Fruit fly (Drosophila melanogaster) whole organism, embryonic: ENCODE measurements around the gene Mur2B.
A peak's percentile ranks its signal among the peaks of the same experiment; 100 is the strongest.

Experiments used
- Atf3 ChIP-seq: fragments of 200-800 bp; sonication (Bioruptor generic); optimal IDR thresholded peaks from 3 replicates; lab custom pipeline; 2016; ENCODE audit warnings: missing biosample characterization, missing genetic modification characterization
- CG10147 ChIP-seq: fragments of 200-800 bp; sonication (Bioruptor generic); optimal IDR thresholded peaks from 2 replicates; lab custom pipeline; 2019; ENCODE audit warnings: missing biosample characterization, mild to moderate bottlenecking, missing genetic modification characterization, moderate library complexity
- CG12769 ChIP-seq: fragments of 200-800 bp; sonication (Bioruptor generic); optimal IDR thresholded peaks from 2 replicates; lab custom pipeline; 2019; ENCODE audit warnings: missing biosample characterization, mild to moderate bottlenecking, missing genetic modification characterization, moderate library complexity
- CG13624 ChIP-seq: fragments of 200-800 bp; sonication (Bioruptor generic); optimal IDR thresholded peaks from 2 replicates; lab custom pipeline; 2016; ENCODE audit warnings: missing biosample characterization, missing genetic modification characterization
- CG14710 ChIP-seq: fragments of 200-800 bp; sonication (Bioruptor generic); optimal IDR thresholded peaks from 3 replicates; lab custom pipeline; 2019; ENCODE audit warnings: missing biosample characterization, mild to moderate bottlenecking, missing genetic modification characterization, moderate library complexity
- CG15269 ChIP-seq: fragments of 200-800 bp; sonication (Bioruptor generic); optimal IDR thresholded peaks from 2 replicates; lab custom pipeline; 2018; ENCODE audit warnings: missing biosample characterization, mild to moderate bottlenecking, missing genetic modification characterization, moderate library complexity
- CG1529 ChIP-seq: fragments of 200-800 bp; sonication (Bioruptor generic); optimal IDR thresholded peaks from 3 replicates; lab custom pipeline; 2018; ENCODE audit warnings: missing biosample characterization, missing genetic modification characterization
- CG15601 ChIP-seq: fragments of 200-800 bp; sonication (Bioruptor generic); optimal IDR thresholded peaks from 3 replicates; lab custom pipeline; 2019; ENCODE audit warnings: missing biosample characterization, mild to moderate bottlenecking, missing genetic modification characterization, moderate library complexity
- CG18011 ChIP-seq: fragments of 200-800 bp; sonication (Bioruptor generic); optimal IDR thresholded peaks from 2 replicates; lab custom pipeline; 2017; ENCODE audit warnings: missing biosample characterization, missing genetic modification characterization, mild to moderate bottlenecking, moderate library complexity, missing genotype
- CG2875 ChIP-seq: fragments of 200-800 bp; sonication (Bioruptor generic); optimal IDR thresholded peaks from 2 replicates; lab custom pipeline; 2017; ENCODE audit warnings: missing biosample characterization, mild to moderate bottlenecking, missing genetic modification characterization, missing genetic modification reagents
- CG31441 ChIP-seq: fragments of 200-800 bp; sonication (Bioruptor generic); IDR thresholded peaks from 2 replicates; pipeline ENCODE4 v1.3.6; 2022; ENCODE audit warnings: missing biosample characterization, missing genetic modification characterization
- CG3163 ChIP-seq: fragments of 200-800 bp; sonication (Bioruptor generic); optimal IDR thresholded peaks from 3 replicates; lab custom pipeline; 2016; ENCODE audit warnings: missing biosample characterization, missing genetic modification characterization
- CG34224 ChIP-seq: fragments of 200-800 bp; sonication (Bioruptor generic); IDR thresholded peaks from 3 replicates; pipeline ENCODE4 v1.3.6; 2022; ENCODE audit warnings: missing biosample characterization, missing genetic modification characterization; ENCODE audit not compliant: partially characterized antibody
- CG6791 ChIP-seq: fragments of 200-800 bp; sonication (Bioruptor generic); IDR thresholded peaks from 3 replicates; pipeline ENCODE4 v1.3.6; 2022; ENCODE audit warnings: missing biosample characterization, missing genetic modification characterization; ENCODE audit not compliant: partially characterized antibody
- CG7928 ChIP-seq: fragments of 200-800 bp; sonication (Bioruptor generic); optimal IDR thresholded peaks from 2 replicates; lab custom pipeline; 2017; ENCODE audit warnings: missing biosample characterization, mild to moderate bottlenecking, missing genetic modification characterization
- Eip74EF ChIP-seq, 2 experiments: fragments of 200-800 bp in 1 of 2; fragments of >200 bp in 1 of 2; sonication (Bioruptor generic) in 1 of 2; optimal IDR thresholded peaks; 2 replicates each; lab custom pipeline; 2017 to 2019; ENCODE audit warnings: missing biosample characterization in 2 of 2, missing genetic modification characterization in 2 of 2, mild to moderate bottlenecking in 1 of 2, moderate library complexity in 1 of 2
- Hey ChIP-seq: fragments of 200-800 bp; sonication (Bioruptor generic); optimal IDR thresholded peaks from 3 replicates; lab custom pipeline; 2018; ENCODE audit warnings: missing biosample characterization, mild to moderate bottlenecking, missing genetic modification characterization
- HmgZ ChIP-seq: fragments of 200-800 bp; sonication (Bioruptor generic); optimal IDR thresholded peaks from 2 replicates; lab custom pipeline; 2018; ENCODE audit warnings: missing biosample characterization, mild to moderate bottlenecking, missing genetic modification characterization
- Hmr ChIP-seq: fragments of 200-800 bp; sonication (Bioruptor generic); optimal IDR thresholded peaks from 3 replicates; lab custom pipeline; 2017; ENCODE audit warnings: mild to moderate bottlenecking, missing biosample characterization, missing genetic modification reagents, missing genetic modification characterization
- Hr39 ChIP-seq: fragments of >200 bp; optimal IDR thresholded peaks from 2 replicates; lab custom pipeline; 2017
- Hr51 ChIP-seq, 2 experiments: fragments of 200-800 bp; sonication (Bioruptor generic); optimal IDR thresholded peaks; 2 replicates in 1 of 2; 3 replicates in 1 of 2; lab custom pipeline; 2016 to 2018; ENCODE audit warnings: missing biosample characterization in 2 of 2, missing genetic modification characterization in 2 of 2, mild to moderate bottlenecking in 1 of 2, moderate library complexity in 1 of 2
- Lhr ChIP-seq: fragments of 200-800 bp; sonication (Bioruptor generic); optimal IDR thresholded peaks from 3 replicates; lab custom pipeline; 2017; ENCODE audit warnings: mild to moderate bottlenecking, missing biosample characterization, missing genetic modification reagents, missing genetic modification characterization
- Med ChIP-seq: fragments of 200-800 bp; sonication (Bioruptor generic); peaks from one replicate; lab custom pipeline; 2016; ENCODE audit warnings: missing biosample characterization, missing genetic modification characterization, mild to moderate bottlenecking, inconsistent platforms, moderate library complexity
- Neu2 ChIP-seq: fragments of 200-800 bp; sonication (Bioruptor generic); optimal IDR thresholded peaks from 3 replicates; lab custom pipeline; 2016; ENCODE audit warnings: missing biosample characterization, missing genetic modification characterization, borderline replicate concordance
- Oli ChIP-seq: fragments of 200-800 bp; sonication (Bioruptor generic); optimal IDR thresholded peaks from 2 replicates; lab custom pipeline; 2018; ENCODE audit warnings: missing biosample characterization, mild to moderate bottlenecking, missing genetic modification characterization, moderate library complexity
- Optix ChIP-seq: fragments of 200-800 bp; sonication (Bioruptor generic); IDR thresholded peaks from 3 replicates; pipeline ENCODE4 v1.3.6; 2022; ENCODE audit warnings: missing biosample characterization, missing genetic modification characterization
- Sox100B ChIP-seq: fragments of 200-800 bp; sonication (Bioruptor generic); optimal IDR thresholded peaks from 3 replicates; lab custom pipeline; 2018; ENCODE audit warnings: missing biosample characterization, mild to moderate bottlenecking, missing genetic modification characterization
- Ssrp ChIP-seq: fragments of 200-800 bp; sonication (Bioruptor generic); optimal IDR thresholded peaks from 2 replicates; lab custom pipeline; 2018; ENCODE audit warnings: missing biosample characterization, mild to moderate bottlenecking, missing genetic modification characterization, moderate library complexity
- abd-A ChIP-seq: fragments of 200-800 bp; sonication (Bioruptor generic); optimal IDR thresholded peaks from 3 replicates; lab custom pipeline; 2019; ENCODE audit warnings: missing biosample characterization, mild to moderate bottlenecking, missing genetic modification characterization, moderate library complexity
- amos ChIP-seq: fragments of 200-800 bp; sonication (Bioruptor generic); IDR thresholded peaks from 2 replicates; pipeline ENCODE4 v1.3.6; 2022; ENCODE audit warnings: missing biosample characterization, missing genetic modification characterization; ENCODE audit not compliant: partially characterized antibody
- ato ChIP-seq: fragments of 200-800 bp; sonication (Bioruptor generic); IDR thresholded peaks from 2 replicates; pipeline ENCODE4 v1.3.6; 2022; ENCODE audit warnings: missing biosample characterization, missing genetic modification characterization; ENCODE audit not compliant: partially characterized antibody
- az2 ChIP-seq: fragments of 200-800 bp; sonication (Bioruptor generic); optimal IDR thresholded peaks from 3 replicates; lab custom pipeline; 2016; ENCODE audit warnings: missing biosample characterization, missing genetic modification characterization
- dati ChIP-seq: fragments of 200-800 bp; sonication (Bioruptor generic); IDR thresholded peaks from 2 replicates; pipeline ENCODE4 v1.3.6; 2022; ENCODE audit warnings: missing biosample characterization, missing genetic modification characterization
- dmrt99B ChIP-seq: fragments of 200-800 bp; sonication (Bioruptor generic); optimal IDR thresholded peaks from 2 replicates; lab custom pipeline; 2018; ENCODE audit warnings: missing biosample characterization, mild to moderate bottlenecking, missing genetic modification characterization, moderate library complexity
- en ChIP-seq: fragments of 200-800 bp; sonication (Bioruptor generic); optimal IDR thresholded peaks from 2 replicates; lab custom pipeline; 2016; ENCODE audit warnings: missing biosample characterization, missing genetic modification characterization
- gcm2 ChIP-seq: fragments of 200-800 bp; sonication (Bioruptor generic); optimal IDR thresholded peaks from 2 replicates; lab custom pipeline; 2016; ENCODE audit warnings: missing biosample characterization, missing genetic modification characterization
- gsb ChIP-seq: fragments of 200-800 bp; sonication (Bioruptor generic); IDR thresholded peaks from 2 replicates; pipeline ENCODE4 v1.3.6; 2022; ENCODE audit warnings: missing biosample characterization, missing genetic modification characterization
- nerfin-2 ChIP-seq: fragments of 200-800 bp; sonication (Bioruptor generic); IDR thresholded peaks from 2 replicates; pipeline ENCODE4 v1.3.6; 2022; ENCODE audit warnings: missing biosample characterization, missing genetic modification characterization; ENCODE audit not compliant: partially characterized antibody
- onecut ChIP-seq: fragments of 200-800 bp; sonication (Bioruptor generic); IDR thresholded peaks from 2 replicates; pipeline ENCODE4 v1.3.6; 2022; ENCODE audit warnings: missing biosample characterization, missing genetic modification characterization
- pan ChIP-seq, 4 experiments: fragments of >200 bp in 3 of 4; fragments of 200-800 bp in 1 of 4; sonication (Bioruptor generic) in 1 of 4; optimal IDR thresholded peaks in 3 of 4; IDR thresholded peaks in 1 of 4; 2 replicates each; pipeline versions ENCODE4 v1.3.6 to Lab custom; 2017 to 2022; ENCODE audit warnings: missing biosample characterization in 2 of 4, missing genetic modification characterization in 2 of 4, mixed read lengths in 1 of 4
- pho ChIP-seq: fragments of 200-800 bp; sonication (Bioruptor generic); optimal IDR thresholded peaks from 2 replicates; lab custom pipeline; 2016; ENCODE audit warnings: missing biosample characterization, missing genetic modification characterization
- run ChIP-seq: fragments of 200-800 bp; sonication (Bioruptor generic); optimal IDR thresholded peaks from 3 replicates; lab custom pipeline; 2018; ENCODE audit warnings: missing biosample characterization, mild to moderate bottlenecking, missing genetic modification characterization
- schlank ChIP-seq: fragments of 200-800 bp; sonication (Bioruptor generic); optimal IDR thresholded peaks from 2 replicates; lab custom pipeline; 2018; ENCODE audit warnings: missing biosample characterization, mild to moderate bottlenecking, missing genetic modification characterization
- sens-2 ChIP-seq: fragments of 200-800 bp; sonication (Bioruptor generic); IDR thresholded peaks from 2 replicates; pipeline ENCODE4 v1.3.6; 2022; ENCODE audit warnings: missing biosample characterization, missing genetic modification characterization
- sim ChIP-seq: fragments of 200-800 bp; sonication (Bioruptor generic); IDR thresholded peaks from 2 replicates; pipeline ENCODE4 v1.3.6; 2022; ENCODE audit warnings: missing biosample characterization, missing genetic modification characterization
- sqz ChIP-seq: fragments of 200-800 bp; sonication (Bioruptor generic); optimal IDR thresholded peaks from 3 replicates; lab custom pipeline; 2018; ENCODE audit warnings: missing biosample characterization, mild to moderate bottlenecking, missing genetic modification characterization
- toy ChIP-seq: fragments of 200-800 bp; sonication (Bioruptor generic); IDR thresholded peaks from 2 replicates; pipeline ENCODE4 v1.3.6; 2022; ENCODE audit warnings: missing biosample characterization, missing genetic modification characterization
- unpg ChIP-seq: fragments of 200-800 bp; sonication (Bioruptor generic); optimal IDR thresholded peaks from 3 replicates; lab custom pipeline; 2018; ENCODE audit warnings: missing biosample characterization, mild to moderate bottlenecking, missing genetic modification characterization, moderate library complexity
- vnd ChIP-seq: fragments of 200-800 bp; sonication (Bioruptor generic); IDR thresholded peaks from 3 replicates; pipeline ENCODE4 v1.3.6; 2022; ENCODE audit warnings: missing biosample characterization, missing genetic modification characterization; ENCODE audit not compliant: partially characterized antibody

The Mur2B gene

dm6 chrX:1517618-1518017 lies 151.0 kb downstream of the Mur2B start (continued):
- peak; percentile 42 for TF ChIP-seq Hmr (GFP tag; lab: Kevin White, UChicago)
- peak; percentile 49 for TF ChIP-seq CG10147
- TF ChIP-seq onecut (GFP tag; lab: Robert Waterston, UW): peak; percentile 35; the same call in 1 of the 2 replicates
- TF ChIP-seq CG14710 (tag; lab: Kevin White, UChicago): no peak
- peak; percentile 33; the same call in 1 of the 2 replicates for TF ChIP-seq gsb (GFP tag; lab: Robert Waterston, UW)
- TF ChIP-seq unpg: peak; percentile 27
- TF ChIP-seq pan (optimal IDR thresholded peaks at IDR 0.05; lab: Kevin White, UChicago): no peak
- no peak for TF ChIP-seq pan (GFP tag; optimal IDR thresholded peaks at IDR 0.05 in 1 of 2, IDR thresholded peaks at IDR 0.05 in 1 of 2)
- peak; percentile 90 for TF ChIP-seq amos (GFP tag; lab: Robert Waterston, UW)
- TF ChIP-seq Sox100B (GFP tag; lab: Kevin White, UChicago): no peak
- TF ChIP-seq Hr39 (lab: Kevin White, UChicago): no peak
- no peak for TF ChIP-seq toy (GFP tag; lab: Robert Waterston, UW)
- no peak for TF ChIP-seq Oli
- no peak for TF ChIP-seq sim
- TF ChIP-seq CG18011: peak; percentile 15
- no peak for TF ChIP-seq Hey (tag; lab: Kevin White, UChicago)
- TF ChIP-seq Ssrp (tag; lab: Kevin White, UChicago): peak; percentile 2
- TF ChIP-seq Atf3: no peak
- no peak for TF ChIP-seq Neu2
- peak in 1 of 2 experiments; percentile 50 for TF ChIP-seq Eip74EF (GFP tag; optimal IDR thresholded peaks at IDR 0.05; lab: Kevin White, UChicago)
- peak; percentile 55 for TF ChIP-seq CG15269 (tag; lab: Kevin White, UChicago)
- TF ChIP-seq CG6791 (GFP tag; lab: Robert Waterston, UW): peak; percentile 93
- peak; percentile 14 for TF ChIP-seq CG7928 (GFP tag; lab: Kevin White, UChicago)
- TF ChIP-seq sens-2: no peak
- TF ChIP-seq abd-A (tag; lab: Kevin White, UChicago): no peak
- peak; percentile 10 to 32 for TF ChIP-seq Hr51 (GFP tag; optimal IDR thresholded peaks at IDR 0.05; lab: Kevin White, UChicago)
- TF ChIP-seq pho (GFP tag; lab: Kevin White, UChicago): peak; percentile 22
- TF ChIP-seq Optix: 0 out of 3 replicates have a peak, but pooled peaks have one; percentile 5
- peak; percentile 14 for TF ChIP-seq CG2875 (GFP tag; lab: Kevin White, UChicago)
- TF ChIP-seq nerfin-2: peak; percentile 81
- TF ChIP-seq run (tag; lab: Kevin White, UChicago): no peak
- peak; percentile 73 for TF ChIP-seq ato (GFP tag; lab: Robert Waterston, UW)
- TF ChIP-seq CG3163 (GFP tag; lab: Kevin White, UChicago): no peak
- TF ChIP-seq Lhr (GFP tag; lab: Kevin White, UChicago): peak; percentile 62
- TF ChIP-seq HmgZ (tag; lab: Kevin White, UChicago): peak; percentile 26
- peak; percentile 1 for TF ChIP-seq en (GFP tag; lab: Kevin White, UChicago)
- peak; percentile 28 for TF ChIP-seq dmrt99B (tag; lab: Kevin White, UChicago)
- TF ChIP-seq vnd (GFP tag; lab: Robert Waterston, UW): peak; percentile 88
- TF ChIP-seq dati (GFP tag; lab: Robert Waterston, UW): no peak
- no peak for TF ChIP-seq CG15601
- no peak for TF ChIP-seq CG31441
- peak; percentile 92 for TF ChIP-seq Med (GFP tag; lab: Kevin White, UChicago)
- TF ChIP-seq CG34224 (GFP tag; lab: Robert Waterston, UW): peak; percentile 95
- no peak for TF ChIP-seq gcm2 (GFP tag; lab: Kevin White, UChicago)
- no peak for TF ChIP-seq CG1529
- TF ChIP-seq CG13624 (GFP tag; lab: Kevin White, UChicago): peak; percentile 35
- TF ChIP-seq CG12769: peak; percentile 95
- no peak for TF ChIP-seq sqz
- no peak for TF ChIP-seq schlank
- TF ChIP-seq az2 (GFP tag; lab: Kevin White, UChicago): peak; percentile 34
